Fruit fly (Drosophila melanogaster) Kc167 (cell line): ENCODE results near the gene Cpr5C.

ENCODE experiments used
- Myc ChIP-seq: fragments of >200 bp; optimal IDR thresholded peaks from 2 replicates; lab custom pipeline; 2017; ENCODE audit warnings: missing external identifiers
- Sin3A ChIP-seq: fragments of >200 bp; optimal IDR thresholded peaks from 2 replicates; lab custom pipeline; 2018; ENCODE audit warnings: missing external identifiers
- h ChIP-seq: fragments of >200 bp; optimal IDR thresholded peaks from 3 replicates; lab custom pipeline; 2018; ENCODE audit warnings: missing external identifiers
- insv ChIP-seq: fragments of >200 bp; optimal IDR thresholded peaks from 3 replicates; lab custom pipeline; 2018; ENCODE audit warnings: missing external identifiers
- psq ChIP-seq: fragments of >200 bp; optimal IDR thresholded peaks from 2 replicates; lab custom pipeline; 2017; ENCODE audit warnings: missing external identifiers
- ttk ChIP-seq: sonication (Bioruptor generic); optimal IDR thresholded peaks from 2 replicates; lab custom pipeline; 2017; ENCODE audit warnings: missing external identifiers

dm6 chrX:5852677-5853076, 48.2 kb downstream of the Cpr5C start:
- TF ChIP-seq Myc (lab: Kevin White, UChicago) (no peak), ttk (lab: Kevin White, UChicago) (no peak), h (no peak), psq (no peak), Sin3A (lab: Kevin White, UChicago) (no peak), insv (lab: Kevin White, UChicago) (no peak)
